Fruit fly (Drosophila melanogaster) whole organism, embryonic: Measurements from ENCODE around the gene CG32639.

Source experiments
- Ada2b ChIP-seq: fragments of 200-800 bp; sonication (Bioruptor generic); IDR thresholded peaks from 2 replicates; pipeline ENCODE4 v1.3.6; 2022; ENCODE audit warnings: missing biosample characterization, missing genetic modification characterization
- Adf1 ChIP-seq: fragments of 200-800 bp; sonication (Bioruptor generic); IDR thresholded peaks from 2 replicates; pipeline ENCODE4 v1.3.6; 2022; ENCODE audit warnings: missing biosample characterization, missing genetic modification characterization
- BEAF-32 ChIP-seq: fragments of 200-800 bp; sonication (Bioruptor generic); optimal IDR thresholded peaks from 3 replicates; lab custom pipeline; 2017; ENCODE audit warnings: missing biosample characterization, missing genetic modification characterization, mild to moderate bottlenecking, moderate library complexity, missing genetic modification reagents
- BtbVII ChIP-seq: fragments of 200-800 bp; sonication (Bioruptor generic); optimal IDR thresholded peaks from 3 replicates; lab custom pipeline; 2017; ENCODE audit warnings: missing biosample characterization, mild to moderate bottlenecking, missing genetic modification characterization
- CG10366 ChIP-seq: fragments of 200-800 bp; sonication (Bioruptor generic); IDR thresholded peaks from 2 replicates; pipeline ENCODE4 v1.3.6; 2022; ENCODE audit warnings: missing biosample characterization, missing genetic modification characterization
- CG10543 ChIP-seq: fragments of 200-800 bp; sonication (Bioruptor generic); optimal IDR thresholded peaks from 3 replicates; lab custom pipeline; 2017; ENCODE audit warnings: missing biosample characterization, mild to moderate bottlenecking, missing genetic modification characterization, moderate library complexity
- CG12071 ChIP-seq: fragments of 200-800 bp; sonication (Bioruptor generic); optimal IDR thresholded peaks from 3 replicates; lab custom pipeline; 2018; ENCODE audit warnings: missing biosample characterization, mild to moderate bottlenecking, missing genetic modification characterization
- CG12942 ChIP-seq: fragments of 200-800 bp; sonication (Bioruptor generic); optimal IDR thresholded peaks from 3 replicates; lab custom pipeline; 2016; ENCODE audit warnings: missing biosample characterization, missing genetic modification characterization
- CG15601 ChIP-seq: fragments of 200-800 bp; sonication (Bioruptor generic); optimal IDR thresholded peaks from 3 replicates; lab custom pipeline; 2019; ENCODE audit warnings: missing biosample characterization, mild to moderate bottlenecking, missing genetic modification characterization, moderate library complexity
- CG17385 ChIP-seq: fragments of 200-800 bp; sonication (Bioruptor generic); optimal IDR thresholded peaks from 3 replicates; lab custom pipeline; 2018; ENCODE audit warnings: missing biosample characterization, mild to moderate bottlenecking, missing genetic modification characterization
- CG18262 ChIP-seq: fragments of 200-800 bp; optimal IDR thresholded peaks from 3 replicates; lab custom pipeline; 2019; ENCODE audit warnings: missing biosample characterization, mild to moderate bottlenecking, missing genetic modification characterization, moderate library complexity
- CG18476 ChIP-seq: fragments of 200-800 bp; sonication (Bioruptor generic); optimal IDR thresholded peaks from 2 replicates; lab custom pipeline; 2016; ENCODE audit warnings: missing biosample characterization, mild to moderate bottlenecking, missing genetic modification characterization
- CG2120 ChIP-seq: fragments of 200-800 bp; sonication (Bioruptor generic); optimal IDR thresholded peaks from 3 replicates; lab custom pipeline; 2016; ENCODE audit warnings: missing biosample characterization, missing genetic modification characterization
- CG2889 ChIP-seq: fragments of 200-800 bp; sonication (Bioruptor generic); IDR thresholded peaks from 3 replicates; pipeline ENCODE4 v1.3.6; 2022; ENCODE audit warnings: missing biosample characterization, missing genetic modification characterization
- CG31365 ChIP-seq: fragments of 200-800 bp; sonication (Bioruptor generic); optimal IDR thresholded peaks from 2 replicates; lab custom pipeline; 2018; ENCODE audit warnings: missing biosample characterization, mild to moderate bottlenecking, missing genetic modification characterization
- CG4328 ChIP-seq: fragments of 200-800 bp; sonication (Bioruptor generic); optimal IDR thresholded peaks from 3 replicates; lab custom pipeline; 2017; ENCODE audit warnings: missing biosample characterization, missing genetic modification reagents, missing genetic modification characterization
- CG5245 ChIP-seq: fragments of 200-800 bp; sonication (Bioruptor generic); optimal IDR thresholded peaks from 3 replicates; lab custom pipeline; 2016; ENCODE audit warnings: missing biosample characterization, missing genetic modification characterization
- CG7839 ChIP-seq: fragments of 200-800 bp; sonication (Bioruptor generic); optimal IDR thresholded peaks from 3 replicates; lab custom pipeline; 2018; ENCODE audit warnings: missing biosample characterization, mild to moderate bottlenecking, missing genetic modification characterization, moderate library complexity
- CG9609 ChIP-seq: fragments of 200-800 bp; sonication (Bioruptor generic); optimal IDR thresholded peaks from 3 replicates; lab custom pipeline; 2016; ENCODE audit warnings: missing biosample characterization, missing genetic modification characterization
- Camta ChIP-seq: fragments of 200-800 bp; sonication (Bioruptor generic); optimal IDR thresholded peaks from 2 replicates; lab custom pipeline; 2016; ENCODE audit warnings: missing biosample characterization, missing genetic modification characterization
- Dll ChIP-seq: fragments of 200-800 bp; sonication (Bioruptor generic); IDR thresholded peaks from 4 replicates; pipeline ENCODE4 v1.3.6; 2022; ENCODE audit warnings: missing biosample characterization, missing genetic modification characterization; ENCODE audit not compliant: partially characterized antibody
- E2f2 ChIP-seq: fragments of 200-800 bp; sonication (Bioruptor generic); IDR thresholded peaks from 2 replicates; pipeline ENCODE4 v1.3.6; 2022; ENCODE audit warnings: missing biosample characterization, missing genetic modification characterization
- Elba2 ChIP-seq: fragments of 200-800 bp; sonication (Bioruptor generic); optimal IDR thresholded peaks from 3 replicates; lab custom pipeline; 2016; ENCODE audit warnings: missing biosample characterization, missing genetic modification characterization
- Fer3 ChIP-seq: fragments of 200-800 bp; sonication (Bioruptor generic); optimal IDR thresholded peaks from 2 replicates; lab custom pipeline; 2018; ENCODE audit warnings: missing biosample characterization, mild to moderate bottlenecking, missing genetic modification characterization, moderate library complexity
- Gsc ChIP-seq: fragments of 200-800 bp; sonication (Bioruptor generic); IDR thresholded peaks from 2 replicates; pipeline ENCODE4 v1.3.6; 2022; ENCODE audit warnings: missing biosample characterization, missing genetic modification characterization
- HLH3B ChIP-seq: fragments of 200-800 bp; sonication (Bioruptor generic); IDR thresholded peaks from 2 replicates; pipeline ENCODE4 v1.3.6; 2022; ENCODE audit warnings: missing biosample characterization, missing genetic modification characterization
- Hand ChIP-seq: fragments of 200-800 bp; sonication (Bioruptor generic); optimal IDR thresholded peaks from 2 replicates; lab custom pipeline; 2017; ENCODE audit warnings: mild to moderate bottlenecking, missing biosample characterization, missing genetic modification reagents, missing genetic modification characterization
- Hr3 ChIP-seq: fragments of 200-800 bp; sonication (Bioruptor generic); optimal IDR thresholded peaks from 3 replicates; lab custom pipeline; 2016; ENCODE audit warnings: missing biosample characterization, missing genetic modification characterization
- Lim3 ChIP-seq: fragments of 200-800 bp; sonication (Bioruptor generic); IDR thresholded peaks from 2 replicates; pipeline ENCODE4 v1.3.6; 2022; ENCODE audit warnings: missing biosample characterization, missing genetic modification characterization
- MESR4 ChIP-seq: fragments of 200-800 bp; sonication (Bioruptor generic); optimal IDR thresholded peaks from 2 replicates; lab custom pipeline; 2018; ENCODE audit warnings: missing biosample characterization, mild to moderate bottlenecking, missing genetic modification characterization, moderate library complexity
- NC2α ChIP-seq: fragments of 200-800 bp; sonication (Bioruptor generic); optimal IDR thresholded peaks from 2 replicates; lab custom pipeline; 2016; ENCODE audit warnings: missing biosample characterization, missing genetic modification characterization
- NFAT ChIP-seq: fragments of 200-800 bp; sonication (Bioruptor generic); IDR thresholded peaks from 2 replicates; pipeline ENCODE4 v1.3.6; 2022; ENCODE audit warnings: missing biosample characterization, missing genetic modification characterization
- Sin3A ChIP-seq: fragments of >200 bp; optimal IDR thresholded peaks from 2 replicates; lab custom pipeline; 2018
- Trl ChIP-seq, 3 experiments: fragments of >200 bp in 2 of 3; fragments of 200-800 bp in 1 of 3; sonication (Bioruptor generic) in 1 of 3; optimal IDR thresholded peaks; 2 replicates in 1 of 3; 3 replicates in 2 of 3; lab custom pipeline; 2016 to 2017; ENCODE audit warnings: missing biosample characterization in 1 of 3, missing genetic modification characterization in 1 of 3
- Usf ChIP-seq: fragments of 200-800 bp; sonication (Bioruptor generic); optimal IDR thresholded peaks from 2 replicates; lab custom pipeline; 2017; ENCODE audit warnings: missing genotype, missing biosample characterization, missing genetic modification characterization
- Xbp1 ChIP-seq: fragments of 200-800 bp; sonication (Bioruptor generic); optimal IDR thresholded peaks from 3 replicates; lab custom pipeline; 2016; ENCODE audit warnings: missing biosample characterization, mild to moderate bottlenecking, missing genetic modification characterization
- Xrp1 ChIP-seq: fragments of 200-800 bp; sonication (Bioruptor generic); IDR thresholded peaks from 2 replicates; pipeline ENCODE4 v1.3.6; 2022; ENCODE audit warnings: missing biosample characterization, missing genetic modification characterization
- chm ChIP-seq: fragments of 200-800 bp; sonication (Bioruptor generic); IDR thresholded peaks from 2 replicates; pipeline ENCODE4 v1.3.6; 2022; ENCODE audit warnings: missing biosample characterization, missing genetic modification characterization
- crc ChIP-seq: fragments of 200-800 bp; sonication (Bioruptor generic); optimal IDR thresholded peaks from 2 replicates; lab custom pipeline; 2016; ENCODE audit warnings: missing biosample characterization, missing genetic modification characterization
- dmrt99B ChIP-seq: fragments of 200-800 bp; sonication (Bioruptor generic); optimal IDR thresholded peaks from 2 replicates; lab custom pipeline; 2018; ENCODE audit warnings: missing biosample characterization, mild to moderate bottlenecking, missing genetic modification characterization, moderate library complexity
- fd3F ChIP-seq: fragments of 200-800 bp; sonication (Bioruptor generic); optimal IDR thresholded peaks from 2 replicates; lab custom pipeline; 2018; ENCODE audit warnings: missing biosample characterization, mild to moderate bottlenecking, missing genetic modification characterization, moderate library complexity
- knrl ChIP-seq: fragments of 200-800 bp; sonication (Bioruptor generic); IDR thresholded peaks from 3 replicates; pipeline ENCODE4 v1.3.6; 2022; ENCODE audit warnings: missing biosample characterization, missing genetic modification characterization; ENCODE audit not compliant: partially characterized antibody
- luna ChIP-seq: fragments of 200-800 bp; sonication (Bioruptor generic); optimal IDR thresholded peaks from 2 replicates; lab custom pipeline; 2016; ENCODE audit warnings: missing biosample characterization, missing genetic modification characterization
- maf-S ChIP-seq: fragments of 200-800 bp; sonication (Bioruptor generic); optimal IDR thresholded peaks from 2 replicates; lab custom pipeline; 2016; ENCODE audit warnings: missing biosample characterization, missing genetic modification characterization
- nmo ChIP-seq: fragments of 200-800 bp; sonication (Bioruptor generic); optimal IDR thresholded peaks from 2 replicates; lab custom pipeline; 2018; ENCODE audit warnings: missing biosample characterization, mild to moderate bottlenecking, missing genetic modification characterization, moderate library complexity
- rib ChIP-seq: fragments of 200-800 bp; sonication (Bioruptor generic); IDR thresholded peaks from 2 replicates; pipeline ENCODE4 v1.3.6; 2022; ENCODE audit warnings: missing biosample characterization, missing genetic modification characterization
- run ChIP-seq: fragments of 200-800 bp; sonication (Bioruptor generic); optimal IDR thresholded peaks from 3 replicates; lab custom pipeline; 2018; ENCODE audit warnings: missing biosample characterization, mild to moderate bottlenecking, missing genetic modification characterization
- scrt ChIP-seq: fragments of 200-800 bp; sonication (Bioruptor generic); optimal IDR thresholded peaks from 2 replicates; lab custom pipeline; 2018; ENCODE audit warnings: missing biosample characterization, mild to moderate bottlenecking, missing genetic modification characterization, moderate library complexity
- sim ChIP-seq: fragments of 200-800 bp; sonication (Bioruptor generic); IDR thresholded peaks from 2 replicates; pipeline ENCODE4 v1.3.6; 2022; ENCODE audit warnings: missing biosample characterization, missing genetic modification characterization
- so ChIP-seq: fragments of 200-800 bp; sonication (Bioruptor generic); IDR thresholded peaks from 3 replicates; pipeline ENCODE4 v1.3.6; 2022; ENCODE audit warnings: missing biosample characterization, missing genetic modification characterization
- zen ChIP-seq: fragments of 200-800 bp; sonication (Bioruptor generic); optimal IDR thresholded peaks from 3 replicates; lab custom pipeline; 2018; ENCODE audit warnings: missing biosample characterization, mild to moderate bottlenecking, missing genetic modification characterization, moderate library complexity

CG32639 gene

DNA sequence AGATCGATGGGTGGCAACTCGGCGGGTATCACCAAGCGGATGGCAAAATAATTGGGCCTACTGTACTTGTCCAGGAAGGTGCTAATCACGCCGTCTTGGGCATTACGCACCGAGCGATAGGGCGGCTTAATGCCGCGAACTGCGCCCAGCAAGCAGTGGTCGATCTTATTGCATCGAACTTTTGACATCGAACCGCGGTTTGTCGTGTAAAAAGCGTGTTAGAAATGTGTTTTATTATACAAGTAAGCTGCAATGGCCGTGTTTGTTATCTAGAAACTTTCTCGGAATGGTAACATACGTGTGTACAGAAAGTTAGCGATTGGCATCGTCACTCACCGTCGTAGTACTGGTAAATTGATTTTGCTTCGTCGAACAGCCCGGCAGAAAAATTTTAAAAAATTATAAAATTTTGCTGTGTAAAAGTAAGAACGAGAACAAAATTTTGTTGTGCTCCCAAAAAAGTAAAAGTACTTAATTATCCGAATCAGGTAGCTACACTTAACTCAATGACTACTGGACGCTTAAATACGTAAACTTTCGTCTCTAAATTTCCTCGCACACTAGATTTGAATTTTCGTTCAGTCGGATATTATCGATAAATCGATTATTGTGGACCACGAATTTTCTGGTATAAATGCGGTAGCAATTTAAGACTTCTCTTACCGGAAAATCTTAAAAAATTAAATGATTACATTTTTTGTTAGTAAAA lies 21.8 kb upstream of the CG32639 start, which contains the start of the genes mew and CG15742 (continued):
- no peak for TF ChIP-seq CG2120 (GFP tag; lab: Kevin White, UChicago)
- peak; percentile 43; the same call in 2 of the 4 replicates for TF ChIP-seq Dll (GFP tag; lab: Robert Waterston, UW)
- TF ChIP-seq HLH3B (GFP tag; lab: Robert Waterston, UW) = no peak
- peak; percentile 81 for TF ChIP-seq CG31365 (tag; lab: Kevin White, UChicago)
- no peak for TF ChIP-seq CG10543 (GFP tag; lab: Kevin White, UChicago)
- TF ChIP-seq Adf1 (GFP tag; lab: Robert Waterston, UW) = no peak
- TF ChIP-seq crc (GFP tag; lab: Kevin White, UChicago) = no peak
- no peak for TF ChIP-seq CG4328 (GFP tag; lab: Kevin White, UChicago)
- no peak for TF ChIP-seq Xrp1
- no peak for TF ChIP-seq luna
- peak; percentile 75 for TF ChIP-seq E2f2 (GFP tag; lab: Robert Waterston, UW)
- no peak for TF ChIP-seq rib (GFP tag; lab: Robert Waterston, UW)
- TF ChIP-seq CG9609 (GFP tag; lab: Kevin White, UChicago) = no peak
- TF ChIP-seq CG17385 = no peak
- no peak for TF ChIP-seq CG12071
- no peak for TF ChIP-seq Hr3
- TF ChIP-seq CG2889 (GFP tag; lab: Robert Waterston, UW) = no peak
- no peak for TF ChIP-seq Camta (GFP tag; lab: Kevin White, UChicago)
- no peak for TF ChIP-seq knrl
- TF ChIP-seq CG18262 (tag; lab: Kevin White, UChicago) = no peak
- no peak for TF ChIP-seq Lim3 (GFP tag; lab: Robert Waterston, UW)
- TF ChIP-seq run (tag; lab: Kevin White, UChicago) = no peak
- no peak for TF ChIP-seq Usf (GFP tag; lab: Kevin White, UChicago)
- TF ChIP-seq BtbVII (GFP tag; lab: Kevin White, UChicago) = no peak
- no peak for TF ChIP-seq Gsc (GFP tag; lab: Robert Waterston, UW)
- TF ChIP-seq CG7839 (tag; lab: Kevin White, UChicago) = no peak
- no peak for TF ChIP-seq Elba2
- TF ChIP-seq NC2α (GFP tag; lab: Kevin White, UChicago) = no peak
- TF ChIP-seq scrt (GFP tag; lab: Kevin White, UChicago) = no peak
- no peak for TF ChIP-seq chm (GFP tag; lab: Robert Waterston, UW)
- peak; percentile 24 for TF ChIP-seq BEAF-32 (GFP tag; lab: Kevin White, UChicago)

DNA sequence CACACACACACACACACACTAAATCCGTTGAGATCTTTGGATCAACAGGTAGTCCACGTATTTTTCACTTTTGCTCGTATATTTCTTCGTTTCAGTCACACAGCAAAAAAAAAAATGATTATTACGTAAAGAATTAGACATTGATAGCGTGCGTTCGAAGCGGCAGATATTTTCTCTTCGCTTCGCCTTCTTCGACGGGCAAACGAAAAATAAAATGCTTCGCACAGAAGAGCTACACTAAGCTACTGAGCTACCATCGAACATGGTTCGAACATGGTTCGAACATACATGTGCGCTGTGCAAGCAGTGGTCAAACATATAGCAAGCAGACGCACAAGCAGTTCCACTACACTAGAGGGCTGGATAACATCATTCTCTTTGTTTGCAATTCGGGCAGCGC lies 20.6 kb upstream of the CG32639 start:
- TF ChIP-seq so (0 out of 3 replicates have a peak, but pooled peaks have one; percentile 9), CG18476 (GFP tag; lab: Kevin White, UChicago) (no peak), zen (tag; lab: Kevin White, UChicago) (no peak), dmrt99B (tag; lab: Kevin White, UChicago) (no peak), nmo (GFP tag; lab: Kevin White, UChicago) (no peak), Hand (GFP tag; lab: Kevin White, UChicago) (no peak), sim (GFP tag; lab: Robert Waterston, UW) (no peak), fd3F (no peak), Fer3 (peak; percentile 2), NFAT (GFP tag; lab: Robert Waterston, UW) (peak; percentile 25; the same call in 1 of the 2 replicates), MESR4 (GFP tag; lab: Kevin White, UChicago) (no peak), Ada2b (GFP tag; lab: Robert Waterston, UW) (no peak), Trl (optimal IDR thresholded peaks at IDR 0.05; lab: Kevin White, UChicago) (no peak), Trl (GFP tag; optimal IDR thresholded peaks at IDR 0.05; lab: Kevin White, UChicago) (peak; percentile 15), CG5245 (GFP tag; lab: Kevin White, UChicago) (no peak), maf-S (GFP tag; lab: Kevin White, UChicago) (no peak), scrt (GFP tag; lab: Kevin White, UChicago) (peak; percentile 64), Xbp1 (no peak), CG15601 (no peak), CG10366 (GFP tag; lab: Robert Waterston, UW) (no peak), CG12071 (peak; percentile 37), Sin3A (no peak), CG12942 (GFP tag; lab: Kevin White, UChicago) (no peak)
